Fruit fly (Drosophila melanogaster): ENCODE measurements around the gene Ir75a.

Gene Ir75a

DNA sequence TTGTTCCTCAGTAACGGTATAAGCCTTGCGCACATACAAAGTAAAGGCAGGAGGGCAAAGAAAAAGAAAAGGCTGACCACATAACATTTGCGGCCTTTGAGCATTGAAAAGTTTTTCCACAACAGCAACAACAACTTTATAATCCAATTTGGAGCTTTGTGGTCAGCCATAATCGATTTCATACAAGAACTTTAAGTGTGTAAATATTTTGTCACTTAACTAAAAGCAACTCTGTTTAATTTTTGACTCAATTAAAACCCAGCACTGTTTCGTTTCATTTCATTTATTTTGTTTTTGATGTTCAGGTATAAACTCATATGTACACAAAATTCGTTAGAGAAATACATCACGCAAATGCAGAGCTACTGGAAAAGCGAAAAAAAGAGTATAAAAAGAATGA lies 20.2 kb downstream of the Ir75a start, which contains the start of gene CG42816:
TSS of gene CG42816 (minus strand) at position 101 of the 400 bp plus-strand sequence.
- TF ChIP-seq ey (GFP tag; optimal IDR thresholded peaks at IDR 0.05) = no peak
- no peak for TF ChIP-seq woc (GFP tag; optimal IDR thresholded peaks at IDR 0.05)
- no peak for TF ChIP-seq brk (GFP tag; optimal IDR thresholded peaks at IDR 0.05)
- no peak for TF ChIP-seq OdsH (GFP tag; optimal IDR thresholded peaks at IDR 0.05)
- no peak for TF ChIP-seq foxo (GFP tag; optimal IDR thresholded peaks at IDR 0.05)
- TF ChIP-seq Hnf4 (GFP tag; optimal IDR thresholded peaks at IDR 0.05) = no peak
- no peak for TF ChIP-seq Mio (GFP tag; optimal IDR thresholded peaks at IDR 0.05)
- TF ChIP-seq Myc (optimal IDR thresholded peaks at IDR 0.05) = no peak
- no peak for TF ChIP-seq Rel (GFP tag; optimal IDR thresholded peaks at IDR 0.05)
- TF ChIP-seq Rel (tag; optimal IDR thresholded peaks at IDR 0.05) = no peak
- TF ChIP-seq dsf (GFP tag; optimal IDR thresholded peaks at IDR 0.05; ENCODE audit: borderline replicate concordance) = no peak
- no peak for TF ChIP-seq dl (GFP tag; optimal IDR thresholded peaks at IDR 0.05; ENCODE audit: insufficient read depth in 1 of 2, partially characterized antibody in 2 of 2)
- no peak for TF ChIP-seq fru (GFP tag; optimal IDR thresholded peaks at IDR 0.05)
- no peak for TF ChIP-seq tai (GFP tag; optimal IDR thresholded peaks at IDR 0.05)
- TF ChIP-seq Hr78 (GFP tag; optimal IDR thresholded peaks at IDR 0.05) = no peak
- TF ChIP-seq Sp1 (GFP tag; optimal IDR thresholded peaks at IDR 0.05) = no peak

DNA sequence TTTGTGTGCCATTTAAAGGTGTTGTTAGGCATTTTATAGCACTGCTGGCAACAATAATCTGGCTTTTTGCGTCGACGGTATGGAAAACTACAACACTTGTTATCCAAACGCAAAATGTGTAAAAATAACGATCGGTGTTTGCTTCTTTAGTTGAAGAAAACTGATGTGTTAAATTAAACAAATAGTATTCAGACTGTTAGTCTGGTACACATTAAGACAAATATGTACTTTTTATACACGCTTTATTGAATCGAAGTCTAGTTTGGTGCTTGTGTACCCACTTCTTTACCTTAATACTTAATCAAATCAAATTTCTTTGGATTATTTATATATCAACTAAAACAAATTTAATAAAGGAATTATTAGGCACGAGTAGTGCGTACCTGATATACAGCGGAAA lies 26.2 kb downstream of the Ir75a start:
- TF ChIP-seq CG32264 (GFP tag; optimal IDR thresholded peaks at IDR 0.05) (no peak), woc (GFP tag; optimal IDR thresholded peaks at IDR 0.05) (no peak), tai (GFP tag; optimal IDR thresholded peaks at IDR 0.05) (no peak), dl (GFP tag; optimal IDR thresholded peaks at IDR 0.05; ENCODE audit: insufficient read depth in 1 of 2, partially characterized antibody in 2 of 2) (no peak), N (GFP tag; optimal IDR thresholded peaks at IDR 0.05) (no peak), ey (GFP tag; optimal IDR thresholded peaks at IDR 0.05) (no peak), Dfd (GFP tag; optimal IDR thresholded peaks at IDR 0.05) (no peak), usp (GFP tag; optimal IDR thresholded peaks at IDR 0.05) (no peak), foxo (GFP tag; optimal IDR thresholded peaks at IDR 0.05) (no peak), Hnf4 (GFP tag; optimal IDR thresholded peaks at IDR 0.05) (no peak), Hr78 (GFP tag; optimal IDR thresholded peaks at IDR 0.05) (no peak), jim (GFP tag; optimal IDR thresholded peaks at IDR 0.05) (no peak), CG9705 (GFP tag; optimal IDR thresholded peaks at IDR 0.05) (no peak), lola (GFP tag; optimal IDR thresholded peaks at IDR 0.05) (no peak), fru (GFP tag; optimal IDR thresholded peaks at IDR 0.05) (no peak), OdsH (GFP tag; optimal IDR thresholded peaks at IDR 0.05) (no peak), Dif (GFP tag; optimal IDR thresholded peaks at IDR 0.05; ENCODE audit: partially characterized antibody) (no peak)

DNA sequence AAGACGTTTGTCGTGTGGAACGTTAAGA lies 26.4 kb downstream of the Ir75a start, which contains the start of gene CG42815:
TSS of gene CG42815 (minus strand) at position 20 of the 28 bp plus-strand sequence.
- no peak for TF ChIP-seq Mio (GFP tag; optimal IDR thresholded peaks at IDR 0.05)
- TF ChIP-seq Sp1 (GFP tag; optimal IDR thresholded peaks at IDR 0.05) = no peak
- TF ChIP-seq tai (GFP tag; optimal IDR thresholded peaks at IDR 0.05) = no peak
- no peak for TF ChIP-seq dl (GFP tag; optimal IDR thresholded peaks at IDR 0.05; ENCODE audit: insufficient read depth in 1 of 2, partially characterized antibody in 2 of 2)
- no peak for TF ChIP-seq lola (GFP tag; optimal IDR thresholded peaks at IDR 0.05)
- no peak for TF ChIP-seq CrebA (GFP tag; optimal IDR thresholded peaks at IDR 0.05; ENCODE audit: borderline replicate concordance)
- no peak for TF ChIP-seq foxo (GFP tag; optimal IDR thresholded peaks at IDR 0.05)
- TF ChIP-seq fru (GFP tag; optimal IDR thresholded peaks at IDR 0.05) = no peak
- TF ChIP-seq rgr (GFP tag; optimal IDR thresholded peaks at IDR 0.05) = no peak

DNA sequence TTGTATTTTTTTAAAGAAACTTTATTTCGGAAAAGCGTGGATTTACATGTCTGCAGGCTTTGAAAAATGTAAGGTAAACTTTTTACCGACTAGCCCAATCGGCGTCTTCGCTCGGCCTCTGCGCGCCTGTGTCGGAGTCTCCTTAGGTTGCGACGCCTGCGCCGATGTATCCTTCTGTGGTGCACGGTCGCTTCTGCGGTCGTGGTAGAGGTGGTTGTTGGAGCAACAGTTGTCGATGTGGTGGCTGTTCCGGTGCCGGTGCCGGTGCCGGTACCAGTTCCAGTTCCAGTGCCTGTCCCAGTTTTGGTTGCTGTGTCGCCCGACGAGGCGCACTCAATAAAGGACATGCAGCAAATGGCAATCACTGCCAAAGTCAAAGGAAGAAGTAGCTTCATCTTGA lies 26.7 kb downstream of the Ir75a start:
- no peak for TF ChIP-seq CG9705 (GFP tag; optimal IDR thresholded peaks at IDR 0.05)
- no peak for TF ChIP-seq fru (GFP tag; optimal IDR thresholded peaks at IDR 0.05)
- no peak for TF ChIP-seq Rel (GFP tag; optimal IDR thresholded peaks at IDR 0.05)
- TF ChIP-seq Rel (tag; optimal IDR thresholded peaks at IDR 0.05) = no peak
- TF ChIP-seq Hr83 (GFP tag; optimal IDR thresholded peaks at IDR 0.05; ENCODE audit: poor library complexity, severe bottlenecking) = no peak
- no peak for TF ChIP-seq rgr (GFP tag; optimal IDR thresholded peaks at IDR 0.05)
- TF ChIP-seq Sp1 (GFP tag; optimal IDR thresholded peaks at IDR 0.05) = no peak
- no peak for TF ChIP-seq tai (GFP tag; optimal IDR thresholded peaks at IDR 0.05)
- TF ChIP-seq dl (GFP tag; optimal IDR thresholded peaks at IDR 0.05; ENCODE audit: insufficient read depth in 1 of 2, partially characterized antibody in 2 of 2) = no peak
- no peak for TF ChIP-seq Abd-B (GFP tag; optimal IDR thresholded peaks at IDR 0.05)
- TF ChIP-seq sv (GFP tag; optimal IDR thresholded peaks at IDR 0.05) = no peak
- no peak for TF ChIP-seq woc (GFP tag; optimal IDR thresholded peaks at IDR 0.05)
- TF ChIP-seq GATAd (GFP tag; optimal IDR thresholded peaks at IDR 0.05) = no peak
- no peak for TF ChIP-seq N (GFP tag; optimal IDR thresholded peaks at IDR 0.05)
- TF ChIP-seq HLH106 (tag; optimal IDR thresholded peaks at IDR 0.05) = no peak
- TF ChIP-seq pan (optimal IDR thresholded peaks at IDR 0.05) = no peak
- TF ChIP-seq brk (GFP tag; optimal IDR thresholded peaks at IDR 0.05) = no peak
- no peak for TF ChIP-seq Hnf4 (GFP tag; optimal IDR thresholded peaks at IDR 0.05)
- TF ChIP-seq Vsx2 (GFP tag; optimal IDR thresholded peaks at IDR 0.05; ENCODE audit: partially characterized antibody) = no peak
- no peak for TF ChIP-seq sage (GFP tag; optimal IDR thresholded peaks at IDR 0.05)
- no peak for TF ChIP-seq dmrt93B (GFP tag; optimal IDR thresholded peaks at IDR 0.05)

All from whole organism, wandering third instar larva.